Fruit fly (Drosophila melanogaster) whole organism, embryonic: ENCODE results near the gene Miox.

ENCODE experiments used
- Adf1 ChIP-seq: fragments of 200-800 bp; sonication (Bioruptor generic); IDR thresholded peaks from 2 replicates; pipeline ENCODE4 v1.3.6; 2022; ENCODE audit warnings: missing biosample characterization, missing genetic modification characterization
- Atf6 ChIP-seq: fragments of 200-800 bp; sonication (Bioruptor generic); IDR thresholded peaks from 2 replicates; pipeline ENCODE4 v1.3.6; 2022; ENCODE audit warnings: missing biosample characterization, missing genetic modification characterization
- CG10321 ChIP-seq: fragments of 200-800 bp; sonication (Bioruptor generic); IDR thresholded peaks from 2 replicates; pipeline ENCODE4 v1.3.6; 2022; ENCODE audit warnings: missing biosample characterization, missing genetic modification characterization
- CG10366 ChIP-seq: fragments of 200-800 bp; sonication (Bioruptor generic); IDR thresholded peaks from 2 replicates; pipeline ENCODE4 v1.3.6; 2022; ENCODE audit warnings: missing biosample characterization, missing genetic modification characterization
- CG10543 ChIP-seq: fragments of 200-800 bp; sonication (Bioruptor generic); optimal IDR thresholded peaks from 3 replicates; lab custom pipeline; 2017; ENCODE audit warnings: missing biosample characterization, mild to moderate bottlenecking, missing genetic modification characterization, moderate library complexity
- CG10565 ChIP-seq: fragments of 200-800 bp; sonication (Bioruptor generic); optimal IDR thresholded peaks from 3 replicates; lab custom pipeline; 2016; ENCODE audit warnings: missing biosample characterization, mild to moderate bottlenecking, missing genetic modification characterization
- CG12769 ChIP-seq: fragments of 200-800 bp; sonication (Bioruptor generic); optimal IDR thresholded peaks from 2 replicates; lab custom pipeline; 2019; ENCODE audit warnings: missing biosample characterization, mild to moderate bottlenecking, missing genetic modification characterization, moderate library complexity
- CG13624 ChIP-seq: fragments of 200-800 bp; sonication (Bioruptor generic); optimal IDR thresholded peaks from 2 replicates; lab custom pipeline; 2016; ENCODE audit warnings: missing biosample characterization, missing genetic modification characterization
- CG14441 ChIP-seq: fragments of 200-800 bp; sonication (Bioruptor generic); IDR thresholded peaks from 2 replicates; pipeline ENCODE4 v1.3.6; 2022; ENCODE audit warnings: missing biosample characterization, missing genetic modification characterization
- CG15514 ChIP-seq: fragments of 200-800 bp; sonication (Bioruptor generic); optimal IDR thresholded peaks from 3 replicates; lab custom pipeline; 2017; ENCODE audit warnings: missing biosample characterization, missing genetic modification characterization, mild to moderate bottlenecking, moderate library complexity, missing genetic modification reagents
- CG15601 ChIP-seq: fragments of 200-800 bp; sonication (Bioruptor generic); optimal IDR thresholded peaks from 3 replicates; lab custom pipeline; 2019; ENCODE audit warnings: missing biosample characterization, mild to moderate bottlenecking, missing genetic modification characterization, moderate library complexity
- CG16813 ChIP-seq: fragments of 200-800 bp; sonication (Bioruptor generic); IDR thresholded peaks from 3 replicates; pipeline ENCODE4 v1.3.6; 2022; ENCODE audit warnings: missing biosample characterization, missing genetic modification characterization; ENCODE audit not compliant: partially characterized antibody
- CG3065 ChIP-seq: fragments of 200-800 bp; sonication (Bioruptor generic); optimal IDR thresholded peaks from 2 replicates; lab custom pipeline; 2016; ENCODE audit warnings: missing biosample characterization, missing genetic modification characterization
- CG3163 ChIP-seq: fragments of 200-800 bp; sonication (Bioruptor generic); optimal IDR thresholded peaks from 3 replicates; lab custom pipeline; 2016; ENCODE audit warnings: missing biosample characterization, missing genetic modification characterization
- CG32532 ChIP-seq: fragments of 200-800 bp; sonication (Bioruptor generic); IDR thresholded peaks from 2 replicates; pipeline ENCODE4 v1.3.6; 2022; ENCODE audit warnings: missing biosample characterization, missing genetic modification characterization
- CG6765 ChIP-seq: fragments of 200-800 bp; sonication (Bioruptor generic); optimal IDR thresholded peaks from 3 replicates; lab custom pipeline; 2017; ENCODE audit warnings: missing biosample characterization, mild to moderate bottlenecking, missing genetic modification characterization
- CG7556 ChIP-seq: fragments of 200-800 bp; sonication (Bioruptor generic); optimal IDR thresholded peaks from 2 replicates; lab custom pipeline; 2017; ENCODE audit warnings: missing biosample characterization, mild to moderate bottlenecking, missing genetic modification characterization
- CG8478 ChIP-seq: fragments of >200 bp; optimal IDR thresholded peaks from 2 replicates; lab custom pipeline; 2018
- CG8944 ChIP-seq: fragments of 200-800 bp; sonication (Bioruptor generic); optimal IDR thresholded peaks from 3 replicates; lab custom pipeline; 2016; ENCODE audit warnings: missing biosample characterization, missing genetic modification characterization
- CG9727 ChIP-seq: fragments of 200-800 bp; sonication (Bioruptor generic); optimal IDR thresholded peaks from 3 replicates; lab custom pipeline; 2017; ENCODE audit warnings: missing biosample characterization, mild to moderate bottlenecking, missing genetic modification characterization
- CG9817 ChIP-seq: fragments of 200-800 bp; sonication (Bioruptor generic); optimal IDR thresholded peaks from 2 replicates; lab custom pipeline; 2018; ENCODE audit warnings: missing biosample characterization, mild to moderate bottlenecking, missing genetic modification characterization, moderate library complexity
- CrebB ChIP-seq: fragments of 200-800 bp; sonication (Bioruptor generic); optimal IDR thresholded peaks from 3 replicates; lab custom pipeline; 2018; ENCODE audit warnings: missing biosample characterization, mild to moderate bottlenecking, missing genetic modification characterization
- D ChIP-seq, 2 experiments: fragments of 200-800 bp in 1 of 2; fragments of >200 bp in 1 of 2; sonication (Bioruptor generic) in 1 of 2; optimal IDR thresholded peaks; 2 replicates in 1 of 2; 3 replicates in 1 of 2; lab custom pipeline; 2017; ENCODE audit warnings: mild to moderate bottlenecking in 1 of 2, missing biosample characterization in 1 of 2, missing genetic modification characterization in 1 of 2, missing genetic modification reagents in 1 of 2
- Dip3 ChIP-seq: fragments of 200-800 bp; sonication (Bioruptor generic); optimal IDR thresholded peaks from 3 replicates; lab custom pipeline; 2016; ENCODE audit warnings: missing biosample characterization, missing genetic modification characterization
- Ets65A ChIP-seq: fragments of 200-800 bp; sonication (Bioruptor generic); peaks from one replicate; lab custom pipeline; 2016; ENCODE audit warnings: missing biosample characterization, missing genetic modification characterization
- Hr3 ChIP-seq: fragments of 200-800 bp; sonication (Bioruptor generic); optimal IDR thresholded peaks from 3 replicates; lab custom pipeline; 2016; ENCODE audit warnings: missing biosample characterization, missing genetic modification characterization
- Poxn ChIP-seq: fragments of 200-800 bp; sonication (Bioruptor generic); IDR thresholded peaks from 2 replicates; pipeline ENCODE4 v1.3.6; 2022; ENCODE audit warnings: missing biosample characterization, missing genetic modification characterization
- Rx ChIP-seq: fragments of 200-800 bp; sonication (Bioruptor generic); IDR thresholded peaks from 2 replicates; pipeline ENCODE4 v1.3.6; 2022; ENCODE audit warnings: missing biosample characterization, missing genetic modification characterization
- Xbp1 ChIP-seq: fragments of 200-800 bp; sonication (Bioruptor generic); optimal IDR thresholded peaks from 3 replicates; lab custom pipeline; 2016; ENCODE audit warnings: missing biosample characterization, mild to moderate bottlenecking, missing genetic modification characterization
- Xrp1 ChIP-seq: fragments of 200-800 bp; sonication (Bioruptor generic); IDR thresholded peaks from 2 replicates; pipeline ENCODE4 v1.3.6; 2022; ENCODE audit warnings: missing biosample characterization, missing genetic modification characterization
- bbx ChIP-seq: fragments of 200-800 bp; sonication (Bioruptor generic); IDR thresholded peaks from 2 replicates; pipeline ENCODE4 v1.3.6; 2022; ENCODE audit warnings: missing biosample characterization, missing genetic modification characterization; ENCODE audit not compliant: partially characterized antibody
- br ChIP-seq: fragments of >200 bp; optimal IDR thresholded peaks from 2 replicates; lab custom pipeline; 2017
- dan ChIP-seq: fragments of 200-800 bp; sonication (Bioruptor generic); IDR thresholded peaks from 2 replicates; pipeline ENCODE4 v1.3.6; 2022; ENCODE audit warnings: missing biosample characterization, missing genetic modification characterization
- ems ChIP-seq: fragments of 200-800 bp; sonication (Bioruptor generic); optimal IDR thresholded peaks from 3 replicates; lab custom pipeline; 2016; ENCODE audit warnings: missing biosample characterization, missing genetic modification characterization
- ewg ChIP-seq: fragments of 200-800 bp; sonication (Bioruptor generic); optimal IDR thresholded peaks from 3 replicates; lab custom pipeline; 2017; ENCODE audit warnings: mild to moderate bottlenecking, missing biosample characterization, missing genetic modification reagents, missing genetic modification characterization
- gce ChIP-seq: fragments of 200-800 bp; sonication (Bioruptor generic); IDR thresholded peaks from 3 replicates; pipeline ENCODE4 v1.3.6; 2022; ENCODE audit warnings: missing biosample characterization, missing genetic modification characterization
- grau ChIP-seq: fragments of 200-800 bp; optimal IDR thresholded peaks from 3 replicates; lab custom pipeline; 2019; ENCODE audit warnings: missing biosample characterization, mild to moderate bottlenecking, missing genetic modification characterization, moderate library complexity
- hb ChIP-seq: fragments of 200-800 bp; sonication (Bioruptor generic); IDR thresholded peaks from 3 replicates; pipeline ENCODE4 v1.3.6; 2022; ENCODE audit warnings: missing biosample characterization, missing genetic modification characterization; ENCODE audit not compliant: partially characterized antibody
- hth ChIP-seq: fragments of >200 bp; optimal IDR thresholded peaks from 2 replicates; lab custom pipeline; 2017; ENCODE audit warnings: inconsistent platforms
- ind ChIP-seq: fragments of 200-800 bp; sonication (Bioruptor generic); optimal IDR thresholded peaks from 3 replicates; lab custom pipeline; 2016; ENCODE audit warnings: missing biosample characterization, missing genetic modification characterization
- jumu ChIP-seq: fragments of 200-800 bp; sonication (Bioruptor generic); optimal IDR thresholded peaks from 3 replicates; lab custom pipeline; 2016; ENCODE audit warnings: missing biosample characterization, missing genetic modification characterization
- lov ChIP-seq, 2 experiments: fragments of 200-800 bp in 1 of 2; fragments of >200 bp in 1 of 2; sonication (Bioruptor generic) in 1 of 2; IDR thresholded peaks in 1 of 2; optimal IDR thresholded peaks in 1 of 2; 2 replicates in 1 of 2; 3 replicates in 1 of 2; pipeline versions ENCODE4 v1.3.6 to Lab custom; 2017 to 2022; ENCODE audit warnings: missing biosample characterization in 1 of 2, missing genetic modification characterization in 1 of 2
- mirr ChIP-seq: fragments of 200-800 bp; sonication (Bioruptor generic); optimal IDR thresholded peaks from 3 replicates; lab custom pipeline; 2018; ENCODE audit warnings: missing biosample characterization, mild to moderate bottlenecking, missing genetic modification characterization
- pan ChIP-seq, 4 experiments: fragments of >200 bp in 3 of 4; fragments of 200-800 bp in 1 of 4; sonication (Bioruptor generic) in 1 of 4; optimal IDR thresholded peaks in 3 of 4; IDR thresholded peaks in 1 of 4; 2 replicates each; pipeline versions ENCODE4 v1.3.6 to Lab custom; 2017 to 2022; ENCODE audit warnings: missing biosample characterization in 2 of 4, missing genetic modification characterization in 2 of 4, mixed read lengths in 1 of 4
- row ChIP-seq: fragments of 200-800 bp; sonication (Bioruptor generic); IDR thresholded peaks from 3 replicates; pipeline ENCODE4 v1.3.6; 2022; ENCODE audit warnings: missing biosample characterization, missing genetic modification characterization
- sna ChIP-seq: fragments of 200-800 bp; sonication (Bioruptor generic); IDR thresholded peaks from 2 replicates; pipeline ENCODE4 v1.3.6; 2022; ENCODE audit warnings: missing biosample characterization, missing genetic modification characterization; ENCODE audit not compliant: partially characterized antibody
- stc ChIP-seq: fragments of 200-800 bp; sonication (Bioruptor generic); IDR thresholded peaks from 2 replicates; pipeline ENCODE4 v1.3.6; 2022; ENCODE audit warnings: missing biosample characterization, missing genetic modification characterization
- tgo ChIP-seq: fragments of 200-800 bp; sonication (Bioruptor generic); IDR thresholded peaks from 3 replicates; pipeline ENCODE4 v1.3.6; 2022; ENCODE audit warnings: missing biosample characterization, missing genetic modification characterization
- vvl ChIP-seq: fragments of 200-800 bp; sonication (Bioruptor generic); IDR thresholded peaks from 2 replicates; pipeline ENCODE4 v1.3.6; 2022; ENCODE audit warnings: missing biosample characterization, missing genetic modification characterization
- zen2 ChIP-seq: fragments of 200-800 bp; sonication (Bioruptor generic); IDR thresholded peaks from 3 replicates; pipeline ENCODE4 v1.3.6; 2022; ENCODE audit warnings: missing biosample characterization, missing genetic modification characterization; ENCODE audit not compliant: partially characterized antibody

Gene Miox

DNA sequence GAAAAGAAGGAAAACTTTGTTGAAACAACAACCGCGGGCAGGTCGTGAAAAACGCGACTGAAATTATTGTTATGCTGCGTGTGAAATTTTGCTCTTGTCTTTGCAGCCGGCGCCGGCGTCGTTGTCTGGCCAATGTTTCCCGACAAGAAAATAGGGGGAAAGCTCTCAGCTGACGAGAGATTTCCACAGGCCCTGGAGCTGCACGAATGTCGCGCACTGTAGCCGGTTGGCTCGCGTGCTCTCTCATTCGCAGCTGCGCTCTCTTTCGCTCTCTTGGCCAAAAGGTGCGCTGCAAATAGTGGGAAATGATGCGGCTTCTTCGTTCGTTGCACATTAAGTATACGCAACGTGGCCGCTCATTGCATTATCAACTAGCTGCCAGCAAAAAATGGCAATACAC, 21.1 kb upstream of the Miox start, which contains the start of gene CG9760 (continued):
- TF ChIP-seq Adf1 (GFP tag; lab: Robert Waterston, UW), result peak; percentile 40; the same call in 1 of the 2 replicates
- TF ChIP-seq hth (lab: Kevin White, UChicago), result no peak
- no peak for TF ChIP-seq CG3163 (GFP tag; lab: Kevin White, UChicago)
- TF ChIP-seq CG10321 (GFP tag; lab: Robert Waterston, UW), result no peak
- TF ChIP-seq Rx (GFP tag; lab: Robert Waterston, UW), result 0 out of 2 replicates have a peak, but pooled peaks have one; percentile 22
- no peak for TF ChIP-seq CG7556 (GFP tag; lab: Kevin White, UChicago)
- peak; percentile 47 for TF ChIP-seq CG14441
- TF ChIP-seq CG16813 (GFP tag; lab: Robert Waterston, UW), result no peak
- peak; percentile 18 for TF ChIP-seq Xbp1
- TF ChIP-seq CG6765 (GFP tag; lab: Kevin White, UChicago), result no peak
- peak; percentile 34 for TF ChIP-seq CG10366 (GFP tag; lab: Robert Waterston, UW)
- TF ChIP-seq row (GFP tag; lab: Robert Waterston, UW), result peak; percentile 36; the same call in 1 of the 3 replicates
- no peak for TF ChIP-seq sna
- TF ChIP-seq CG10565, result no peak
- peak; percentile 7; the same call in 1 of the 2 replicates for TF ChIP-seq Atf6
- no peak for TF ChIP-seq CG9817
- no peak for TF ChIP-seq pan (optimal IDR thresholded peaks at IDR 0.05; lab: Kevin White, UChicago)
- TF ChIP-seq pan (GFP tag; optimal IDR thresholded peaks at IDR 0.05 in 1 of 2, IDR thresholded peaks at IDR 0.05 in 1 of 2), result peak in 1 of 2 experiments; percentile 52
- no peak for TF ChIP-seq zen2 (GFP tag; lab: Robert Waterston, UW)
- TF ChIP-seq Dip3, result no peak
- TF ChIP-seq CG8478 (lab: Kevin White, UChicago), result no peak
- TF ChIP-seq CG13624, result no peak
- TF ChIP-seq Hr3 (GFP tag; lab: Kevin White, UChicago), result no peak
- no peak for TF ChIP-seq Poxn
- TF ChIP-seq mirr (GFP tag; lab: Kevin White, UChicago), result no peak
- TF ChIP-seq CG8944 (GFP tag; lab: Kevin White, UChicago), result no peak
- TF ChIP-seq vvl (GFP tag; lab: Robert Waterston, UW), result peak; percentile 31; the same call in 1 of the 2 replicates
- TF ChIP-seq stc (GFP tag; lab: Robert Waterston, UW), result no peak
- TF ChIP-seq CG12769, result no peak
- peak; percentile 56 for TF ChIP-seq ewg (GFP tag; lab: Kevin White, UChicago)
- TF ChIP-seq CG3065 (GFP tag; lab: Kevin White, UChicago), result no peak
- TF ChIP-seq CG10543 (GFP tag; lab: Kevin White, UChicago), result no peak
- TF ChIP-seq gce (GFP tag; lab: Robert Waterston, UW), result 0 out of 3 replicates have a peak, but pooled peaks have one; percentile 12
- TF ChIP-seq CG15514 (GFP tag; lab: Kevin White, UChicago), result no peak
- no peak for TF ChIP-seq hb (GFP tag; lab: Robert Waterston, UW)
- TF ChIP-seq bbx (GFP tag; lab: Robert Waterston, UW), result no peak
- peak; percentile 56 for TF ChIP-seq Ets65A
- TF ChIP-seq tgo (GFP tag; lab: Robert Waterston, UW), result no peak; the same call in 2 of the 3 replicates
- TF ChIP-seq lov (optimal IDR thresholded peaks at IDR 0.05; lab: Kevin White, UChicago), result no peak
- TF ChIP-seq lov (GFP tag; IDR thresholded peaks at IDR 0.05; lab: Robert Waterston, UW), result 0 out of 3 replicates have a peak, but pooled peaks have one; percentile 35
- no peak for TF ChIP-seq ind (GFP tag; lab: Kevin White, UChicago)
- TF ChIP-seq CrebB, result no peak
- no peak for TF ChIP-seq D (optimal IDR thresholded peaks at IDR 0.05; lab: Kevin White, UChicago)
- no peak for TF ChIP-seq D (GFP tag; optimal IDR thresholded peaks at IDR 0.05; lab: Kevin White, UChicago)
- TF ChIP-seq jumu (GFP tag; lab: Kevin White, UChicago), result no peak
- no peak for TF ChIP-seq ems (GFP tag; lab: Kevin White, UChicago)
- peak; percentile 22; the same call in 1 of the 2 replicates for TF ChIP-seq Xrp1
- no peak for TF ChIP-seq grau (tag; lab: Kevin White, UChicago)
- peak; percentile 42; the same call in 1 of the 2 replicates for TF ChIP-seq CG32532
- TF ChIP-seq CG9727 (GFP tag; lab: Kevin White, UChicago), result no peak
- TF ChIP-seq dan (GFP tag; lab: Robert Waterston, UW), result no peak
- TF ChIP-seq br (lab: Kevin White, UChicago), result no peak
- TF ChIP-seq CG15601, result no peak
